Worm (Caenorhabditis elegans) whole organism, L4/young adult: ENCODE measurements around the gene kin-2.

Experiments
- dao-5 ChIP-seq: sonication (generic microtip); optimal IDR thresholded peaks from 2 replicates; lab custom pipeline; 2016; ENCODE audit warnings: missing genotype, missing genetic modification characterization, moderate library complexity, missing compliant biosample characterization
- him-1 ChIP-seq: sonication (generic microtip); optimal IDR thresholded peaks from 2 replicates; lab custom pipeline; 2016; ENCODE audit warnings: missing genotype, missing genetic modification reagents, missing genetic modification characterization, missing compliant biosample characterization

- TF ChIP-seq dao-5 (tag; lab: Kevin White, UChicago) (no peak), him-1 (tag; lab: Kevin White, UChicago) (no peak)
Observed at ce11 chrX:6004315-6004714, 26.7 kb upstream of the kin-2 start.
